Fruit fly (Drosophila melanogaster) whole organism, adult: ENCODE results near the gene sfl.

ENCODE experiments used
- CG11617 ChIP-seq: fragments of 200-800 bp; sonication (Bioruptor generic); optimal IDR thresholded peaks from 2 replicates; lab custom pipeline; 2017; ENCODE audit warnings: mild to moderate bottlenecking, missing biosample characterization, missing genetic modification reagents, missing genetic modification characterization
- CG12768 ChIP-seq: fragments of 200-800 bp; sonication (Bioruptor generic); optimal IDR thresholded peaks from 2 replicates; lab custom pipeline; 2017; ENCODE audit warnings: missing biosample characterization, missing genetic modification characterization, mild to moderate bottlenecking, moderate library complexity, missing genetic modification reagents
- CG14711 ChIP-seq: fragments of 200-800 bp; sonication (Bioruptor generic); optimal IDR thresholded peaks from 2 replicates; lab custom pipeline; 2018; ENCODE audit warnings: missing biosample characterization, mild to moderate bottlenecking, missing genetic modification characterization, moderate library complexity
- CG1620 ChIP-seq: fragments of 200-800 bp; sonication (Bioruptor generic); optimal IDR thresholded peaks from 2 replicates; lab custom pipeline; 2016; ENCODE audit warnings: missing biosample characterization, missing genetic modification characterization
- CG33017 ChIP-seq: fragments of 200-800 bp; sonication (Bioruptor generic); optimal IDR thresholded peaks from 2 replicates; lab custom pipeline; 2018; ENCODE audit warnings: missing biosample characterization, mild to moderate bottlenecking, missing genetic modification characterization, moderate library complexity
- CG5204 ChIP-seq: fragments of 200-800 bp; sonication (Bioruptor generic); optimal IDR thresholded peaks from 2 replicates; lab custom pipeline; 2016; ENCODE audit warnings: missing biosample characterization, missing genetic modification characterization
- CG7045 ChIP-seq: fragments of 200-800 bp; sonication (Bioruptor generic); optimal IDR thresholded peaks from 2 replicates; lab custom pipeline; 2017; ENCODE audit warnings: missing biosample characterization, mild to moderate bottlenecking, missing genetic modification characterization
- CG7101 ChIP-seq: fragments of 200-800 bp; sonication (Bioruptor generic); optimal IDR thresholded peaks from 2 replicates; lab custom pipeline; 2018; ENCODE audit warnings: missing biosample characterization, mild to moderate bottlenecking, missing genetic modification characterization, moderate library complexity
- Clk ChIP-seq: fragments of 200-800 bp; sonication (Bioruptor generic); optimal IDR thresholded peaks from 2 replicates; lab custom pipeline; 2017; ENCODE audit warnings: missing biosample characterization, missing genetic modification characterization
- Crg-1 ChIP-seq: fragments of 200-800 bp; sonication (Bioruptor generic); optimal IDR thresholded peaks from 2 replicates; lab custom pipeline; 2016; ENCODE audit warnings: missing biosample characterization, missing genetic modification characterization
- Hr96 ChIP-seq: fragments of 200-800 bp; sonication (Bioruptor generic); optimal IDR thresholded peaks from 2 replicates; lab custom pipeline; 2016; ENCODE audit warnings: missing biosample characterization, missing genetic modification characterization
- Mnt ChIP-seq: fragments of 200-800 bp; sonication (Bioruptor generic); optimal IDR thresholded peaks from 2 replicates; lab custom pipeline; 2016; ENCODE audit warnings: missing biosample characterization, mild to moderate bottlenecking, missing genetic modification characterization
- bab1 ChIP-seq: fragments of 200-800 bp; sonication (Bioruptor generic); optimal IDR thresholded peaks from 3 replicates; lab custom pipeline; 2019; ENCODE audit warnings: missing biosample characterization, mild to moderate bottlenecking, missing genetic modification characterization, moderate library complexity
- cic ChIP-seq: fragments of 200-800 bp; sonication (Bioruptor generic); optimal IDR thresholded peaks from 2 replicates; lab custom pipeline; 2017; ENCODE audit warnings: missing biosample characterization, mild to moderate bottlenecking, missing genetic modification characterization, moderate library complexity
- cnc ChIP-seq, 2 experiments: fragments of >200 bp; optimal IDR thresholded peaks; 2 replicates each; lab custom pipeline; 2017
- kay ChIP-seq: fragments of 200-800 bp; sonication (Bioruptor generic); peaks from one replicate; lab custom pipeline; 2016; ENCODE audit warnings: missing biosample characterization, missing genetic modification characterization, borderline replicate concordance
- ovo ChIP-seq: fragments of 200-800 bp; sonication (Bioruptor generic); optimal IDR thresholded peaks from 2 replicates; lab custom pipeline; 2016; ENCODE audit warnings: missing biosample characterization, missing genetic modification characterization
- pad ChIP-seq: fragments of 200-800 bp; sonication (Bioruptor generic); optimal IDR thresholded peaks from 3 replicates; lab custom pipeline; 2017; ENCODE audit warnings: missing biosample characterization, missing genetic modification characterization, mild to moderate bottlenecking, moderate library complexity, missing genetic modification reagents
- tj ChIP-seq: fragments of 200-800 bp; sonication (Bioruptor generic); optimal IDR thresholded peaks from 3 replicates; lab custom pipeline; 2017; ENCODE audit warnings: missing biosample characterization, mild to moderate bottlenecking, missing genetic modification characterization, moderate library complexity
- toe ChIP-seq: fragments of 200-800 bp; sonication (Bioruptor generic); optimal IDR thresholded peaks from 2 replicates; lab custom pipeline; 2016; ENCODE audit warnings: missing biosample characterization, missing genetic modification characterization

The sfl gene

dm6 chr3L:6496922-6497232, 1.4 kb downstream of the sfl start:
- peak; percentile 70 for TF ChIP-seq kay (GFP tag; lab: Kevin White, UChicago)
- TF ChIP-seq CG7045 (GFP tag; lab: Kevin White, UChicago) = no peak

- no peak for TF ChIP-seq Mnt (GFP tag; lab: Kevin White, UChicago)
- TF ChIP-seq pad (GFP tag; lab: Kevin White, UChicago) = no peak
- no peak for TF ChIP-seq Crg-1 (GFP tag; lab: Kevin White, UChicago)
- no peak for TF ChIP-seq CG12768 (GFP tag; lab: Kevin White, UChicago)
- TF ChIP-seq tj (GFP tag; lab: Kevin White, UChicago) = no peak
- no peak for TF ChIP-seq Hr96 (GFP tag; lab: Kevin White, UChicago)
- no peak for TF ChIP-seq Clk
- TF ChIP-seq toe = no peak
- no peak for TF ChIP-seq CG1620 (GFP tag; lab: Kevin White, UChicago)
- no peak for TF ChIP-seq CG14711 (tag; lab: Kevin White, UChicago)
- TF ChIP-seq cic (GFP tag; lab: Kevin White, UChicago) = no peak
- no peak for TF ChIP-seq cnc (optimal IDR thresholded peaks at IDR 0.05; lab: Kevin White, UChicago)
- TF ChIP-seq CG7101 (tag; lab: Kevin White, UChicago) = no peak
- no peak for TF ChIP-seq kay (GFP tag; lab: Kevin White, UChicago)
- TF ChIP-seq ovo = no peak
- TF ChIP-seq CG11617 (GFP tag; lab: Kevin White, UChicago) = no peak
- no peak for TF ChIP-seq CG5204 (GFP tag; lab: Kevin White, UChicago)
- no peak for TF ChIP-seq bab1 (GFP tag; lab: Kevin White, UChicago)
- no peak for TF ChIP-seq CG33017 (tag; lab: Kevin White, UChicago)
- TF ChIP-seq CG7045 (GFP tag; lab: Kevin White, UChicago) = no peak
Measured at dm6 chr3L:6497990-6498389, 2.5 kb downstream of the sfl start.

- TF ChIP-seq toe (no peak), kay (GFP tag; lab: Kevin White, UChicago) (no peak), CG12768 (GFP tag; lab: Kevin White, UChicago) (no peak), Clk (no peak), bab1 (GFP tag; lab: Kevin White, UChicago) (no peak), CG5204 (GFP tag; lab: Kevin White, UChicago) (no peak)
Measured at dm6 chr3L:6498602-6499001, 3.1 kb downstream of the sfl start.

DNA sequence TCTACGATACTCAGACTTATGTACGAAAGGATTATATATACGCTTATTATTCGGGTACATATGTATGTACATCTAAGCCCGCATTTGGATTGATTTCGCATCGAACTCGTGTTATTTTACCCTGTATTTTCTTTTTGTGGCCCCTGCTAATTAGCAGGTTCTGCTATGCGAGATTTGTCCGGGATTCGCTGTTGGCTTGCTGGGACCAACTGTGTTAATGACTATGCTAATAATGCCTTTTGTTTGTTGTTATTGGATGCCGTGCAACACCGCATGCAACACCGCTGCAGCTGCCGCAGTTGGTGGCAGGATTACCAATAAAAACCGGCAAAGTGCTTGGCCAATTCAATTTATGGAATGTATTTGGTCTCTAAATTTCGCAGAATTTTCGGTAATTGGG, 5.0 kb downstream of the sfl start:
- TF ChIP-seq CG14711 (tag; lab: Kevin White, UChicago) (no peak), Clk (no peak), CG7045 (GFP tag; lab: Kevin White, UChicago) (no peak), kay (GFP tag; lab: Kevin White, UChicago) (no peak), CG1620 (GFP tag; lab: Kevin White, UChicago) (no peak), CG5204 (GFP tag; lab: Kevin White, UChicago) (no peak), CG33017 (tag; lab: Kevin White, UChicago) (no peak), cic (GFP tag; lab: Kevin White, UChicago) (no peak), Mnt (GFP tag; lab: Kevin White, UChicago) (no peak), ovo (no peak), CG12768 (GFP tag; lab: Kevin White, UChicago) (no peak)

- TF ChIP-seq CG7045 (GFP tag; lab: Kevin White, UChicago) (no peak), toe (no peak), cic (GFP tag; lab: Kevin White, UChicago) (no peak), CG5204 (GFP tag; lab: Kevin White, UChicago) (no peak), Clk (no peak), pad (GFP tag; lab: Kevin White, UChicago) (no peak), kay (GFP tag; lab: Kevin White, UChicago) (no peak), CG1620 (GFP tag; lab: Kevin White, UChicago) (no peak), CG7101 (tag; lab: Kevin White, UChicago) (no peak), tj (GFP tag; lab: Kevin White, UChicago) (no peak)
Measured at dm6 chr3L:6508083-6508482, 12.6 kb downstream of the sfl start.

DNA sequence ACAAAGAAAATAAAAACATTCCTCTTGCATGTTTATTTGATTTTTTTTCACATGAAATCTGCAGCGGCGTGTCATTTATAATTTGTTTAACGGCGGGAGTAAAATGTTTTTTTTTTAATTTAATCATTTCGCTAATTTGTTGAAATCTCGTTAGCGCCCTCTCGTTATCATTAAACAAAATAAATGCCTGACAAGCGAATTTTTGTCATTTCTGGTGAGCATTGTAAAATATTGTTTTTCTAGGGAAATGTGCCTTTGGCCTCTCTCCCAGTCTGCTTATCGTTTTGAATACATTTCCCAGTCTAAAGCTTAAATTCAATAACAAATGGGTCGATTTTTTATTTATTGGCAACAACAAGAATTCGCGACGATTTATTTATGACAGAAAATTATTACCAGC, 16.8 kb downstream of the sfl start:
- no peak for TF ChIP-seq cic (GFP tag; lab: Kevin White, UChicago)
- TF ChIP-seq CG14711 (tag; lab: Kevin White, UChicago) = no peak
- no peak for TF ChIP-seq CG33017 (tag; lab: Kevin White, UChicago)
- no peak for TF ChIP-seq cnc (optimal IDR thresholded peaks at IDR 0.05; lab: Kevin White, UChicago)
- no peak for TF ChIP-seq CG12768 (GFP tag; lab: Kevin White, UChicago)
- TF ChIP-seq Mnt (GFP tag; lab: Kevin White, UChicago) = no peak
- peak; percentile 1 for TF ChIP-seq kay (GFP tag; lab: Kevin White, UChicago)
- no peak for TF ChIP-seq CG1620 (GFP tag; lab: Kevin White, UChicago)
- no peak for TF ChIP-seq Hr96 (GFP tag; lab: Kevin White, UChicago)
- no peak for TF ChIP-seq toe
- TF ChIP-seq CG7045 (GFP tag; lab: Kevin White, UChicago) = no peak
- TF ChIP-seq CG7101 (tag; lab: Kevin White, UChicago) = no peak
- TF ChIP-seq Crg-1 (GFP tag; lab: Kevin White, UChicago) = no peak
- peak; percentile 56 for TF ChIP-seq tj (GFP tag; lab: Kevin White, UChicago)
- TF ChIP-seq pad (GFP tag; lab: Kevin White, UChicago) = no peak
- TF ChIP-seq CG11617 (GFP tag; lab: Kevin White, UChicago) = no peak
- no peak for TF ChIP-seq CG5204 (GFP tag; lab: Kevin White, UChicago)

DNA sequence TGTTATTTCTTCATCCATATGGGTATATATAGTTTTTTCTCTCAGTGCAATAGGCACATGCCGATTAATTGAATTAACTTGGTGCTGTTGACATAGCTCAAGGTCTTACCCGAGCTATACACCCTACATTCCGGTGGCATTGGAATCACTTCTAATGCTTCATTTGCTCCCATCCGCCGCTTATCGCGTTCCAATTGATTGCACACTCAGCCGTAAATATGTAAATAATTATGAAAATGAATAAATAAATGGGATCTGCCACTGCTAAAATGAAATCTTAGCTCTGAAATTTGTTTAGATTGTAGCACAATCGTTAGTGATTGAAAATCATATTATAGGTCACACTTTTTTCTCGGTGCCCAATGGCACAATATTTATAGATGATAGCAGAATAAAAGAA, 21.4 kb downstream of the sfl start:
- TF ChIP-seq Crg-1 (GFP tag; lab: Kevin White, UChicago) (no peak), CG11617 (GFP tag; lab: Kevin White, UChicago) (no peak), kay (GFP tag; lab: Kevin White, UChicago) (peak; percentile 23)
